Fruit fly (Drosophila melanogaster) whole organism, prepupa: ENCODE measurements around the gene CG31867.

ENCODE experiments used
- Blimp-1 ChIP-seq: fragments of 200-800 bp; sonication (Bioruptor generic); optimal IDR thresholded peaks from 3 replicates; lab custom pipeline; 2017; ENCODE audit warnings: missing biosample characterization, missing genetic modification characterization, mild to moderate bottlenecking, moderate library complexity, missing genetic modification reagents
- CG11762 ChIP-seq: fragments of 200-800 bp; sonication (Bioruptor generic); optimal IDR thresholded peaks from 3 replicates; lab custom pipeline; 2016; ENCODE audit warnings: missing biosample characterization, missing genetic modification characterization; ENCODE audit not compliant: insufficient read depth
- CG3032 ChIP-seq: fragments of 200-800 bp; optimal IDR thresholded peaks from 2 replicates; lab custom pipeline; 2019; ENCODE audit warnings: missing biosample characterization, mild to moderate bottlenecking, missing genetic modification characterization, moderate library complexity
- CG6808 ChIP-seq: fragments of 200-800 bp; sonication (Bioruptor generic); optimal IDR thresholded peaks from 3 replicates; lab custom pipeline; 2017; ENCODE audit warnings: missing biosample characterization, missing genetic modification characterization, mild to moderate bottlenecking, moderate library complexity, missing genetic modification reagents
- Hr38 ChIP-seq: sonication (Bioruptor generic); optimal IDR thresholded peaks from 2 replicates; lab custom pipeline; 2016; ENCODE audit warnings: missing biosample characterization, missing genetic modification characterization
- Hr39 ChIP-seq: fragments of 200-800 bp; sonication (Bioruptor generic); optimal IDR thresholded peaks from 2 replicates; lab custom pipeline; 2016; ENCODE audit warnings: missing biosample characterization, missing genetic modification characterization
- Hr4 ChIP-seq: fragments of 200-800 bp; sonication (Bioruptor generic); optimal IDR thresholded peaks from 3 replicates; lab custom pipeline; 2016; ENCODE audit warnings: missing biosample characterization, missing genetic modification characterization
- Met ChIP-seq: fragments of 200-800 bp; sonication (Bioruptor generic); optimal IDR thresholded peaks from 3 replicates; lab custom pipeline; 2016; ENCODE audit warnings: missing biosample characterization, missing genetic modification characterization
- Sox14 ChIP-seq: fragments of 200-800 bp; sonication (Bioruptor generic); optimal IDR thresholded peaks from 3 replicates; lab custom pipeline; 2016; ENCODE audit warnings: missing biosample characterization, missing genetic modification characterization
- net ChIP-seq: fragments of 200-800 bp; sonication (Bioruptor generic); optimal IDR thresholded peaks from 3 replicates; lab custom pipeline; 2016; ENCODE audit warnings: missing biosample characterization, missing genetic modification characterization

- peak; percentile 90 for TF ChIP-seq Blimp-1 (GFP tag; lab: Kevin White, UChicago)
- peak; percentile 84 for TF ChIP-seq Hr38 (GFP tag; lab: Kevin White, UChicago)
- peak; percentile 99 for TF ChIP-seq CG3032
- peak; percentile 98 for TF ChIP-seq Sox14 (GFP tag; lab: Kevin White, UChicago)
- peak; percentile 98 for TF ChIP-seq CG11762 (GFP tag; lab: Kevin White, UChicago)
- TF ChIP-seq net, result peak; percentile 96
- peak; percentile 98 for TF ChIP-seq Hr39 (GFP tag; lab: Kevin White, UChicago)
- peak; percentile 98 for TF ChIP-seq Met (GFP tag; lab: Kevin White, UChicago)
- TF ChIP-seq Hr4 (GFP tag; lab: Kevin White, UChicago), result peak; percentile 98
- TF ChIP-seq CG6808 (GFP tag; lab: Kevin White, UChicago), result peak; percentile 96
Observed at dm6 chr2L:11106562-11106962, 38.7 kb downstream of the CG31867 start, which contains the start of gene Reps.
